Worm (Caenorhabditis elegans): ENCODE measurements around the gene K01A6.8.

DNA sequence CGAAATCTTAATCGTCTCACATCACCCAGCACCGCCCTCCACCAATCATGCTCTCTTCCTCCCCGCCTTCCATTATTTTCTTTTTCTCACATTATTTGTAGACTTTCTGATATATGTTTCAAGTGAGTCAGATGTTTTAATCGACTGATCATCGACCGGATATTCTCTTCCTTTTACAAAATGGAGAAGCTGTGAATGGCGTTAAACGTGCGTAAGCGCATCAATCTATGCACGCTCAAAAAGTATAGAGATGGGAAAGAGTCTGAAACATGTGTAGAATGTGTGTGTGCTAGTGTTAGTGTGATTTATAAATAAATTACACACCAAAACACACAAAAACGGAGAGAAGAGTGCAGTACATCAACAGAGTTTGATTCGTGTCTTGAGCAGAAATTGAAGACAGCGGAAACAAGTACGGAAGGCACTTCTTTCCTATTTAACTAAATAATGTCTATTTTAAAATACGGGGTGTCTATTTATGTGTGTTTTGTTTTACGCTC lies 39.8 kb upstream of the K01A6.8 start:
- TF ChIP-seq nhr-11 (tag; optimal IDR thresholded peaks at IDR 0.05) = no peak
- TF ChIP-seq elt-3 (tag; optimal IDR thresholded peaks at IDR 0.05) = no peak
- TF ChIP-seq unc-86 (tag; optimal IDR thresholded peaks at IDR 0.05) = peak; percentile 21
- no peak for TF ChIP-seq nhr-85 (tag)
